Worm (Caenorhabditis elegans): ENCODE results near the gene F42G2.7.

Gene F42G2.7

ce11 chrII:2454822-2455221 lies 36.9 kb downstream of the F42G2.7 start (continued):
- TF ChIP-seq efl-1 (GFP tag; optimal IDR thresholded peaks at IDR 0.05) = no peak
- no peak for TF ChIP-seq Y53G8AR.9 (GFP tag; conservative IDR thresholded peaks at IDR 0.05)
- no peak for TF ChIP-seq F23B12.7 (tag; optimal IDR thresholded peaks at IDR 0.05; ENCODE audit: insufficient read depth)
- no peak for TF ChIP-seq C17E4.6 (GFP tag; IDR thresholded peaks at IDR 0.05)
- no peak for TF ChIP-seq snpc-4 (GFP tag; optimal IDR thresholded peaks at IDR 0.05)
- TF ChIP-seq snpc-4 (tag; optimal IDR thresholded peaks at IDR 0.05) = peak in 1 of 4 experiments; percentile 46
- no peak for TF ChIP-seq F55B11.4 (tag; optimal IDR thresholded peaks at IDR 0.05; ENCODE audit: borderline replicate concordance, insufficient read depth)
- TF ChIP-seq bed-2 (GFP tag; IDR thresholded peaks at IDR 0.05) = no peak
- TF ChIP-seq aptf-3 (GFP tag; IDR thresholded peaks at IDR 0.05) = no peak
- TF ChIP-seq attf-5 (GFP tag; optimal IDR thresholded peaks at IDR 0.05) = peak; percentile 32
- TF ChIP-seq nfya-2 (GFP tag; IDR thresholded peaks at IDR 0.05) = no peak
- TF ChIP-seq madf-6 (GFP tag; IDR thresholded peaks at IDR 0.05) = no peak
- no peak for TF ChIP-seq hlh-26 (GFP tag; conservative IDR thresholded peaks at IDR 0.05)
- TF ChIP-seq ceh-91 (GFP tag; IDR thresholded peaks at IDR 0.05) = no peak
- no peak for TF ChIP-seq egl-44 (GFP tag; IDR thresholded peaks at IDR 0.05)
- TF ChIP-seq dox-1 (GFP tag; IDR thresholded peaks at IDR 0.05) = peak; percentile 57; the same call in 1 of the 2 replicates
- TF ChIP-seq lag-1 (GFP tag; IDR thresholded peaks at IDR 0.05) = no peak
- no peak for TF ChIP-seq nfyb-1 (GFP tag; IDR thresholded peaks at IDR 0.05)
- peak; percentile 88 for TF ChIP-seq nhr-80 (tag; optimal IDR thresholded peaks at IDR 0.05)
- TF ChIP-seq mes-4 (tag; optimal IDR thresholded peaks at IDR 0.05) = no peak
- no peak for TF ChIP-seq lin-35 (GFP tag; optimal IDR thresholded peaks at IDR 0.05)
- no peak for TF ChIP-seq B0336.3 (GFP tag; IDR thresholded peaks at IDR 0.05)
- no peak for TF ChIP-seq pbrm-1 (GFP tag; IDR thresholded peaks at IDR 0.05)
- TF ChIP-seq ekl-4 (GFP tag; IDR thresholded peaks at IDR 0.05) = no peak
- no peak for TF ChIP-seq ceh-27 (GFP tag; optimal IDR thresholded peaks at IDR 0.05)
- peak; percentile 76 for TF ChIP-seq hmg-1.2 (GFP tag; IDR thresholded peaks at IDR 0.05)
- TF ChIP-seq pha-4 (tag; optimal IDR thresholded peaks at IDR 0.05) = no peak
- no peak for TF ChIP-seq akir-1 (GFP tag; optimal IDR thresholded peaks at IDR 0.05)
- TF ChIP-seq ztf-28 (GFP tag; IDR thresholded peaks at IDR 0.05) = no peak
- TF ChIP-seq madf-8 (GFP tag; conservative IDR thresholded peaks at IDR 0.05) = no peak
- no peak for TF ChIP-seq snpc-1.3 (tag; optimal IDR thresholded peaks at IDR 0.05; ENCODE audit: insufficient read depth)
- no peak for TF ChIP-seq ztf-26 (tag; optimal IDR thresholded peaks at IDR 0.05)
- no peak for TF ChIP-seq rcor-1 (GFP tag; IDR thresholded peaks at IDR 0.05)
- TF ChIP-seq T26A5.8 (tag; optimal IDR thresholded peaks at IDR 0.05) = no peak
- TF ChIP-seq nhr-27 (tag; optimal IDR thresholded peaks at IDR 0.05) = no peak
- TF ChIP-seq atf-7 (tag; optimal IDR thresholded peaks at IDR 0.05) = no peak
- no peak for TF ChIP-seq F22D6.2 (tag; optimal IDR thresholded peaks at IDR 0.05)
- TF ChIP-seq tbp1 (GFP tag; optimal IDR thresholded peaks at IDR 0.05) = peak; percentile 33
- TF ChIP-seq ZK185.1 (tag; optimal IDR thresholded peaks at IDR 0.05; ENCODE audit: poor library complexity, severe bottlenecking) = no peak
- no peak for TF ChIP-seq athp-1 (tag; optimal IDR thresholded peaks at IDR 0.05)

- TF ChIP-seq Y53F4B.3 (GFP tag; IDR thresholded peaks at IDR 0.05) = no peak
- no peak for TF ChIP-seq athp-1 (tag; optimal IDR thresholded peaks at IDR 0.05)
- no peak for TF ChIP-seq chd-7 (tag; optimal IDR thresholded peaks at IDR 0.05)
- peak; percentile 1 for TF ChIP-seq lsl-1 (GFP tag; optimal IDR thresholded peaks at IDR 0.05)
- TF ChIP-seq attf-6 (GFP tag; IDR thresholded peaks at IDR 0.05) = no peak
- no peak for TF ChIP-seq F22D6.2 (tag; optimal IDR thresholded peaks at IDR 0.05)
- TF ChIP-seq ceh-40 (GFP tag; IDR thresholded peaks at IDR 0.05) = no peak
- no peak for TF ChIP-seq F52B5.7 (tag; optimal IDR thresholded peaks at IDR 0.05)
Observed at ce11 chrII:2455931-2456576, 38.1 kb downstream of the F42G2.7 start.

Measured in whole organism, young adult.